Fruit fly (Drosophila melanogaster) whole organism, prepupa: ENCODE data around the gene CG4768.

ENCODE experiments used
- CG10631 ChIP-seq: fragments of 200-800 bp; sonication (Bioruptor generic); optimal IDR thresholded peaks from 2 replicates; lab custom pipeline; 2016; ENCODE audit warnings: missing biosample characterization, missing genetic modification characterization
- CG11294 ChIP-seq: fragments of 200-800 bp; sonication (Bioruptor generic); IDR thresholded peaks from 2 replicates; pipeline ENCODE4 v1.3.6; 2022; ENCODE audit warnings: missing biosample characterization, missing genetic modification characterization
- CG11762 ChIP-seq: fragments of 200-800 bp; sonication (Bioruptor generic); optimal IDR thresholded peaks from 3 replicates; lab custom pipeline; 2016; ENCODE audit warnings: missing biosample characterization, missing genetic modification characterization; ENCODE audit not compliant: insufficient read depth
- CG11902 ChIP-seq: fragments of 200-800 bp; sonication (Bioruptor generic); optimal IDR thresholded peaks from 3 replicates; lab custom pipeline; 2016; ENCODE audit warnings: missing biosample characterization, missing genetic modification characterization
- CG15336 ChIP-seq: fragments of 200-800 bp; sonication (Bioruptor generic); IDR thresholded peaks from 2 replicates; pipeline ENCODE4 v1.3.6; 2022; ENCODE audit warnings: missing biosample characterization, missing genetic modification characterization
- CG1621 ChIP-seq: fragments of 200-800 bp; sonication (Bioruptor generic); optimal IDR thresholded peaks from 3 replicates; lab custom pipeline; 2018; ENCODE audit warnings: missing biosample characterization, mild to moderate bottlenecking, missing genetic modification characterization
- CG16779 ChIP-seq: fragments of 200-800 bp; sonication (Bioruptor generic); optimal IDR thresholded peaks from 3 replicates; lab custom pipeline; 2017; ENCODE audit warnings: missing biosample characterization, mild to moderate bottlenecking, missing genetic modification characterization
- CG3032 ChIP-seq: fragments of 200-800 bp; optimal IDR thresholded peaks from 2 replicates; lab custom pipeline; 2019; ENCODE audit warnings: missing biosample characterization, mild to moderate bottlenecking, missing genetic modification characterization, moderate library complexity
- CG31627 ChIP-seq: fragments of 200-800 bp; sonication (Bioruptor generic); optimal IDR thresholded peaks from 3 replicates; lab custom pipeline; 2016; ENCODE audit warnings: missing biosample characterization, missing genetic modification characterization
- CG32006 ChIP-seq: fragments of 200-800 bp; sonication (Bioruptor generic); optimal IDR thresholded peaks from 3 replicates; lab custom pipeline; 2017; ENCODE audit warnings: missing biosample characterization, mild to moderate bottlenecking, missing genetic modification characterization
- CG34406 ChIP-seq: fragments of 200-800 bp; sonication (Bioruptor generic); optimal IDR thresholded peaks from 3 replicates; lab custom pipeline; 2016; ENCODE audit warnings: missing biosample characterization, missing genetic modification characterization
- CG3919 ChIP-seq: fragments of 200-800 bp; sonication (Bioruptor generic); optimal IDR thresholded peaks from 3 replicates; lab custom pipeline; 2016; ENCODE audit warnings: missing biosample characterization, missing genetic modification characterization
- CG4318 ChIP-seq: fragments of 200-800 bp; sonication (Bioruptor generic); optimal IDR thresholded peaks from 3 replicates; lab custom pipeline; 2017; ENCODE audit warnings: missing biosample characterization, mild to moderate bottlenecking, missing genetic modification characterization
- CG6163 ChIP-seq: fragments of 200-800 bp; sonication (Bioruptor generic); IDR thresholded peaks from 3 replicates; pipeline ENCODE4 v1.3.6; 2022; ENCODE audit warnings: missing biosample characterization, missing genetic modification characterization
- CG6276 ChIP-seq: fragments of 200-800 bp; sonication (Bioruptor generic); optimal IDR thresholded peaks from 2 replicates; lab custom pipeline; 2017; ENCODE audit warnings: missing biosample characterization, mild to moderate bottlenecking, missing genetic modification characterization
- CG6808 ChIP-seq: fragments of 200-800 bp; sonication (Bioruptor generic); optimal IDR thresholded peaks from 3 replicates; lab custom pipeline; 2017; ENCODE audit warnings: missing biosample characterization, missing genetic modification characterization, mild to moderate bottlenecking, moderate library complexity, missing genetic modification reagents
- CG6854 ChIP-seq: fragments of 200-800 bp; sonication (Bioruptor generic); optimal IDR thresholded peaks from 2 replicates; lab custom pipeline; 2017; ENCODE audit warnings: missing biosample characterization, mild to moderate bottlenecking, missing genetic modification characterization
- CG7368 ChIP-seq: fragments of 200-800 bp; sonication (Bioruptor generic); optimal IDR thresholded peaks from 3 replicates; lab custom pipeline; 2016; ENCODE audit warnings: missing biosample characterization, missing genetic modification characterization
- CG8119 ChIP-seq: fragments of 200-800 bp; sonication (Bioruptor generic); IDR thresholded peaks from 3 replicates; pipeline ENCODE4 v1.3.6; 2022; ENCODE audit warnings: missing biosample characterization, missing genetic modification characterization
- CG8632 ChIP-seq: fragments of 200-800 bp; sonication (Bioruptor generic); optimal IDR thresholded peaks from 3 replicates; lab custom pipeline; 2016; ENCODE audit warnings: missing biosample characterization, missing genetic modification characterization
- Eip75B ChIP-seq: fragments of 200-800 bp; sonication (Bioruptor generic); optimal IDR thresholded peaks from 3 replicates; lab custom pipeline; 2016; ENCODE audit warnings: missing biosample characterization, missing genetic modification characterization
- Eip78C ChIP-seq: fragments of 200-800 bp; sonication (Bioruptor generic); peaks from one replicate; lab custom pipeline; 2016; ENCODE audit warnings: missing biosample characterization, missing genetic modification characterization
- Eip93F ChIP-seq: fragments of 200-800 bp; sonication (Bioruptor generic); optimal IDR thresholded peaks from 2 replicates; lab custom pipeline; 2016; ENCODE audit warnings: missing biosample characterization, mild to moderate bottlenecking, missing genetic modification characterization
- Ets21C ChIP-seq: fragments of 200-800 bp; sonication (Bioruptor generic); optimal IDR thresholded peaks from 3 replicates; lab custom pipeline; 2016; ENCODE audit warnings: missing biosample characterization, missing genetic modification characterization
- Ets96B ChIP-seq: fragments of 200-800 bp; optimal IDR thresholded peaks from 2 replicates; lab custom pipeline; 2019; ENCODE audit warnings: missing biosample characterization, mild to moderate bottlenecking, missing genetic modification characterization, moderate library complexity
- Gug ChIP-seq: fragments of 200-800 bp; sonication (Bioruptor generic); IDR thresholded peaks from 2 replicates; pipeline ENCODE4 v1.3.6; 2022; ENCODE audit warnings: missing biosample characterization, missing genetic modification characterization
- Hr38 ChIP-seq: sonication (Bioruptor generic); optimal IDR thresholded peaks from 2 replicates; lab custom pipeline; 2016; ENCODE audit warnings: missing biosample characterization, missing genetic modification characterization
- Hr39 ChIP-seq: fragments of 200-800 bp; sonication (Bioruptor generic); optimal IDR thresholded peaks from 2 replicates; lab custom pipeline; 2016; ENCODE audit warnings: missing biosample characterization, missing genetic modification characterization
- Lpt ChIP-seq: fragments of 200-800 bp; sonication (Bioruptor generic); optimal IDR thresholded peaks from 3 replicates; lab custom pipeline; 2016; ENCODE audit warnings: missing biosample characterization, missing genetic modification characterization
- Met ChIP-seq: fragments of 200-800 bp; sonication (Bioruptor generic); optimal IDR thresholded peaks from 3 replicates; lab custom pipeline; 2016; ENCODE audit warnings: missing biosample characterization, missing genetic modification characterization
- OdsH ChIP-seq: fragments of 200-800 bp; sonication (Bioruptor generic); optimal IDR thresholded peaks from 3 replicates; lab custom pipeline; 2016; ENCODE audit warnings: missing biosample characterization, missing genetic modification characterization
- Smox ChIP-seq: fragments of 200-800 bp; sonication (Bioruptor generic); optimal IDR thresholded peaks from 3 replicates; lab custom pipeline; 2016; ENCODE audit warnings: missing biosample characterization, missing genetic modification characterization
- Sox102F ChIP-seq: fragments of 200-800 bp; sonication (Bioruptor generic); optimal IDR thresholded peaks from 2 replicates; lab custom pipeline; 2016; ENCODE audit warnings: missing biosample characterization, mild to moderate bottlenecking, missing genetic modification characterization
- Sox14 ChIP-seq: fragments of 200-800 bp; sonication (Bioruptor generic); optimal IDR thresholded peaks from 3 replicates; lab custom pipeline; 2016; ENCODE audit warnings: missing biosample characterization, missing genetic modification characterization
- Sox15 ChIP-seq: fragments of 200-800 bp; sonication (Bioruptor generic); optimal IDR thresholded peaks from 3 replicates; lab custom pipeline; 2016; ENCODE audit warnings: missing biosample characterization, missing genetic modification characterization
- achi ChIP-seq: fragments of 200-800 bp; sonication (Bioruptor generic); optimal IDR thresholded peaks from 3 replicates; lab custom pipeline; 2016; ENCODE audit warnings: missing biosample characterization, missing genetic modification characterization
- dac ChIP-seq: fragments of 200-800 bp; sonication (Bioruptor generic); optimal IDR thresholded peaks from 2 replicates; lab custom pipeline; 2017; ENCODE audit warnings: missing biosample characterization, mild to moderate bottlenecking, missing genetic modification characterization
- dsx ChIP-seq: fragments of 200-800 bp; optimal IDR thresholded peaks from 3 replicates; lab custom pipeline; 2019; ENCODE audit warnings: missing biosample characterization, mild to moderate bottlenecking, missing genetic modification characterization, moderate library complexity; ENCODE audit not compliant: poor library complexity, severe bottlenecking
- esn ChIP-seq: fragments of 200-800 bp; sonication (Bioruptor generic); optimal IDR thresholded peaks from 2 replicates; lab custom pipeline; 2016; ENCODE audit warnings: missing biosample characterization, mild to moderate bottlenecking, missing genetic modification characterization, moderate library complexity
- fd59A ChIP-seq: fragments of 200-800 bp; sonication (Bioruptor generic); optimal IDR thresholded peaks from 2 replicates; lab custom pipeline; 2017; ENCODE audit warnings: missing biosample characterization, mild to moderate bottlenecking, missing genetic modification characterization, missing genetic modification reagents
- fkh ChIP-seq: fragments of 200-800 bp; sonication (Bioruptor generic); optimal IDR thresholded peaks from 3 replicates; lab custom pipeline; 2017; ENCODE audit warnings: missing biosample characterization, mild to moderate bottlenecking, missing genetic modification characterization, moderate library complexity
- net ChIP-seq: fragments of 200-800 bp; sonication (Bioruptor generic); optimal IDR thresholded peaks from 3 replicates; lab custom pipeline; 2016; ENCODE audit warnings: missing biosample characterization, missing genetic modification characterization
- salr ChIP-seq, 2 experiments: fragments of 200-800 bp; sonication (Bioruptor generic); optimal IDR thresholded peaks; 3 replicates each; lab custom pipeline; 2016 to 2018; ENCODE audit warnings: missing biosample characterization in 2 of 2, missing genetic modification characterization in 2 of 2, mild to moderate bottlenecking in 1 of 2
- spab ChIP-seq: fragments of 200-800 bp; sonication (Bioruptor generic); optimal IDR thresholded peaks from 2 replicates; lab custom pipeline; 2017; ENCODE audit warnings: missing biosample characterization, mild to moderate bottlenecking, missing genetic modification characterization, missing genetic modification reagents
- ss ChIP-seq, 2 experiments: fragments of 200-800 bp; sonication (Bioruptor generic); optimal IDR thresholded peaks; 2 replicates in 1 of 2; 3 replicates in 1 of 2; lab custom pipeline; 2017 to 2018; ENCODE audit warnings: mild to moderate bottlenecking in 2 of 2, missing biosample characterization in 2 of 2, missing genetic modification characterization in 2 of 2, moderate library complexity in 1 of 2
- svp ChIP-seq: fragments of 200-800 bp; sonication (Bioruptor generic); peaks from one replicate; lab custom pipeline; 2016; ENCODE audit warnings: missing biosample characterization, missing genetic modification characterization
- topi ChIP-seq: fragments of 200-800 bp; sonication (Bioruptor generic); optimal IDR thresholded peaks from 3 replicates; lab custom pipeline; 2016; ENCODE audit warnings: missing biosample characterization, missing genetic modification characterization
- vri ChIP-seq: fragments of 200-800 bp; sonication (Bioruptor generic); optimal IDR thresholded peaks from 3 replicates; lab custom pipeline; 2016; ENCODE audit warnings: missing biosample characterization, mild to moderate bottlenecking, missing genetic modification characterization

The CG4768 gene

DNA sequence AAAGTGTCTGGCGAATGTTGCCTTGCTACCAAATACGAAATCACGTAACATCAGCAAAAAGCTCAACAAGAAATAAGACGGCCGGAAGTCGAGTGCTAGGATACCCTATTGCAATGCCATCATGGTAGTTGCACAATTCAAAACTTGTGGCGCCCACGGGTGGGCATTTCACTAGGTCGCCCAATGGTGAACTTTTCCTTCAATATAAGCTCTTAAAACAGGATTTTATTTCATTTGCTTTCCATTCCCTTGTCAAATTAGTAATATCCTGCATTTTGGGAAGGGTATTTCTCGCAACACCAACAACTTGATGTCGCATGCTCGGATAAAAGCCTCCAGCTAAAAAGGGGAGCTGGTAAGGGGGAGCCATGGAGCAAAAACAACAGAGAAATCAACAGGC lies 30.4 kb upstream of the CG4768 start (continued):
- TF ChIP-seq svp (peak; percentile 89), CG8632 (GFP tag; lab: Kevin White, UChicago) (peak; percentile 67), CG7368 (GFP tag; lab: Kevin White, UChicago) (peak; percentile 52), Ets21C (GFP tag; lab: Kevin White, UChicago) (peak; percentile 65), CG8119 (GFP tag; lab: Robert Waterston, UW) (peak; percentile 66), Eip93F (no peak), Hr39 (peak; percentile 84), CG6276 (GFP tag; lab: Kevin White, UChicago) (peak; percentile 34), CG11762 (GFP tag; lab: Kevin White, UChicago) (peak; percentile 22), fd59A (peak; percentile 56), CG34406 (peak; percentile 66), CG11902 (GFP tag; lab: Kevin White, UChicago) (peak; percentile 62), Smox (GFP tag; lab: Kevin White, UChicago) (peak; percentile 66)

DNA sequence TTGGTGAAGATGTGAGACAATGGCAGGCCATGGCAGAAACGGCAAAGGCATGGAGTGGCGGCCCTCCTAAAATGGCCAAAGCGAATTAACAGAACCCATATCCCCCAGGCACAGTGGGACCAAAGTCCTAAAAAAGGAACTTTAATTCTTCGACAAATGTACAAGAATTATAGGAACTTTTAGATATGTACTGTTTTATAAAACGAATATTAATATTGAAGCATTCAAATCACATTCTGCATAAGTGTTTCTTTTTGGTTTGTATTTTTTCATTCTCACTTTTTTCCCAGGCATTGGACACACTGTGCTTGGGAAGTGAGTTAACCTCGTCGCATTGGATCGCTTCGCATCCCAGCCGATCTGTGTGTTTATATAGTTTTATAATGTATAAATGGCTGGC lies 27.0 kb upstream of the CG4768 start:
- TF ChIP-seq Sox15 (GFP tag; lab: Kevin White, UChicago) (no peak), Met (GFP tag; lab: Kevin White, UChicago) (peak; percentile 42), Eip78C (GFP tag; lab: Kevin White, UChicago) (peak; percentile 91), Smox (GFP tag; lab: Kevin White, UChicago) (peak; percentile 37), ss (GFP tag; optimal IDR thresholded peaks at IDR 0.05; lab: Kevin White, UChicago) (peak; percentile 59 to 70), CG11902 (GFP tag; lab: Kevin White, UChicago) (no peak), CG7368 (GFP tag; lab: Kevin White, UChicago) (no peak), CG16779 (no peak), CG31627 (GFP tag; lab: Kevin White, UChicago) (no peak), CG3032 (peak; percentile 23), Hr38 (no peak), Eip75B (GFP tag; lab: Kevin White, UChicago) (peak; percentile 19), Gug (GFP tag; lab: Robert Waterston, UW) (no peak), CG3919 (GFP tag; lab: Kevin White, UChicago) (peak; percentile 28), CG11294 (GFP tag; lab: Robert Waterston, UW) (no peak), Ets21C (GFP tag; lab: Kevin White, UChicago) (no peak), topi (GFP tag; lab: Kevin White, UChicago) (peak; percentile 47), dsx (GFP tag; lab: Kevin White, UChicago) (peak; percentile 62), CG15336 (peak; percentile 36), CG1621 (tag; lab: Kevin White, UChicago) (peak; percentile 8), CG8632 (GFP tag; lab: Kevin White, UChicago) (peak; percentile 1), Lpt (no peak), Ets96B (tag; lab: Kevin White, UChicago) (peak; percentile 28), CG4318 (no peak), svp (peak; percentile 86), CG6163 (GFP tag; lab: Robert Waterston, UW) (no peak), Sox102F (GFP tag; lab: Kevin White, UChicago) (peak; percentile 26), CG6276 (GFP tag; lab: Kevin White, UChicago) (peak; percentile 24), CG10631 (GFP tag; lab: Kevin White, UChicago) (peak; percentile 34), spab (GFP tag; lab: Kevin White, UChicago) (peak; percentile 16), CG6854 (no peak), CG6808 (GFP tag; lab: Kevin White, UChicago) (peak; percentile 39), esn (GFP tag; lab: Kevin White, UChicago) (peak; percentile 53), CG8119 (GFP tag; lab: Robert Waterston, UW) (peak; percentile 38; the same call in 1 of the 3 replicates), Eip93F (no peak), OdsH (GFP tag; lab: Kevin White, UChicago) (peak; percentile 14), Sox14 (peak; percentile 25), achi (GFP tag; lab: Kevin White, UChicago) (peak; percentile 42), fkh (GFP tag; lab: Kevin White, UChicago) (no peak), CG11762 (GFP tag; lab: Kevin White, UChicago) (no peak), fd59A (peak; percentile 14), Hr39 (no peak), net (GFP tag; lab: Kevin White, UChicago) (peak; percentile 49), dac (no peak), salr (GFP tag; optimal IDR thresholded peaks at IDR 0.05; lab: Kevin White, UChicago) (peak in 1 of 2 experiments; percentile 34), vri (GFP tag; lab: Kevin White, UChicago) (peak; percentile 3), CG32006 (peak; percentile 48)
